Worm (Caenorhabditis elegans): ENCODE measurements around the gene Y116A8C.20.

DNA sequence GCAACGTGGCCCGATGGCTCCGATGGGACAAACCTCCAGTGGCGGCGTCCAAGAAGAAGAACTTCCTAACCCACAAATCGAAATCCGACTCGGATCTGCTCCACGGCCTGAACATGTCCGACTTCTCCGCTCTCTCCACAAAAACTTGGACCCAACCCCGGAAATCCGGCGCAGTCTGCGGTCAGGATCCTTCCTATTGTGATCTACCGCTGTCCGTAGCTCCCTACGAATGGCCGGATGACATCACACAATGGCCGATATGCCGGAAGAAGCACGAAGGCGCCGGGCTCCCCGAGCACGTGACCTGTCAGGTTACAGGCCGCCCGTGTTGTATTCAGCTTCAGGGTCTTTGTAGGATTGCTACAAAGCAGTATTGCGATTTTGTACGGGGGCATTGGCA is 30.4 kb upstream of the Y116A8C.20 start:
- TF ChIP-seq ceh-13 (GFP tag; optimal IDR thresholded peaks at IDR 0.05) (no peak), B0310.2 (tag; optimal IDR thresholded peaks at IDR 0.05) (no peak), ama-1 (optimal IDR thresholded peaks at IDR 0.05) (no peak), aly-1 (tag; optimal IDR thresholded peaks at IDR 0.05) (no peak), tbx-37 (GFP tag; conservative IDR thresholded peaks at IDR 0.05) (no peak), pes-1 (GFP tag; IDR thresholded peaks at IDR 0.05) (no peak), ceh-36 (tag; optimal IDR thresholded peaks at IDR 0.05) (no peak), hmg-4 (GFP tag; optimal IDR thresholded peaks at IDR 0.05) (no peak), scrt-1 (GFP tag; IDR thresholded peaks at IDR 0.05) (no peak), tra-4 (tag; optimal IDR thresholded peaks at IDR 0.05) (no peak)
